Fruit fly (Drosophila melanogaster) whole organism, embryonic: ENCODE results near the gene CG4218.
A peak's percentile ranks its signal among the peaks of the same experiment; 100 is the strongest.

Experiments used
- Adf1 ChIP-seq: fragments of 200-800 bp; sonication (Bioruptor generic); IDR thresholded peaks from 2 replicates; pipeline ENCODE4 v1.3.6; 2022; ENCODE audit warnings: missing biosample characterization, missing genetic modification characterization
- Blimp-1 ChIP-seq: fragments of 200-800 bp; sonication (Bioruptor generic); optimal IDR thresholded peaks from 3 replicates; lab custom pipeline; 2018; ENCODE audit warnings: missing biosample characterization, missing genetic modification characterization, mild to moderate bottlenecking, moderate library complexity, missing genetic modification reagents
- BtbVII ChIP-seq: fragments of 200-800 bp; sonication (Bioruptor generic); optimal IDR thresholded peaks from 3 replicates; lab custom pipeline; 2017; ENCODE audit warnings: missing biosample characterization, mild to moderate bottlenecking, missing genetic modification characterization
- CG1024 ChIP-seq: fragments of 200-800 bp; sonication (Bioruptor generic); IDR thresholded peaks from 2 replicates; pipeline ENCODE4 v1.3.6; 2022; ENCODE audit warnings: missing biosample characterization, missing genetic modification characterization
- CG10267 ChIP-seq: fragments of 200-800 bp; sonication (Bioruptor generic); optimal IDR thresholded peaks from 2 replicates; lab custom pipeline; 2018; ENCODE audit warnings: missing biosample characterization, mild to moderate bottlenecking, missing genetic modification characterization, moderate library complexity
- CG10543 ChIP-seq: fragments of 200-800 bp; sonication (Bioruptor generic); optimal IDR thresholded peaks from 3 replicates; lab custom pipeline; 2017; ENCODE audit warnings: missing biosample characterization, mild to moderate bottlenecking, missing genetic modification characterization, moderate library complexity
- CG12942 ChIP-seq: fragments of 200-800 bp; sonication (Bioruptor generic); optimal IDR thresholded peaks from 3 replicates; lab custom pipeline; 2016; ENCODE audit warnings: missing biosample characterization, missing genetic modification characterization
- CG15011 ChIP-seq: fragments of 200-800 bp; sonication (Bioruptor generic); optimal IDR thresholded peaks from 3 replicates; lab custom pipeline; 2018; ENCODE audit warnings: missing biosample characterization, mild to moderate bottlenecking, missing genetic modification characterization
- CG1529 ChIP-seq: fragments of 200-800 bp; sonication (Bioruptor generic); optimal IDR thresholded peaks from 3 replicates; lab custom pipeline; 2018; ENCODE audit warnings: missing biosample characterization, missing genetic modification characterization
- CG17328 ChIP-seq: fragments of 200-800 bp; sonication (Bioruptor generic); IDR thresholded peaks from 2 replicates; pipeline ENCODE4 v1.3.6; 2022; ENCODE audit warnings: missing biosample characterization, missing genetic modification characterization
- CG17829 ChIP-seq: fragments of 200-800 bp; optimal IDR thresholded peaks from 2 replicates; lab custom pipeline; 2019; ENCODE audit warnings: missing biosample characterization, mild to moderate bottlenecking, missing genetic modification characterization, moderate library complexity
- CG18262 ChIP-seq: fragments of 200-800 bp; optimal IDR thresholded peaks from 3 replicates; lab custom pipeline; 2019; ENCODE audit warnings: missing biosample characterization, mild to moderate bottlenecking, missing genetic modification characterization, moderate library complexity
- CG18476 ChIP-seq: fragments of 200-800 bp; sonication (Bioruptor generic); optimal IDR thresholded peaks from 2 replicates; lab custom pipeline; 2016; ENCODE audit warnings: missing biosample characterization, mild to moderate bottlenecking, missing genetic modification characterization
- CG18619 ChIP-seq: fragments of 200-800 bp; sonication (Bioruptor generic); optimal IDR thresholded peaks from 3 replicates; lab custom pipeline; 2017; ENCODE audit warnings: missing biosample characterization, mild to moderate bottlenecking, missing genetic modification characterization
- CG30403 ChIP-seq: fragments of 200-800 bp; sonication (Bioruptor generic); optimal IDR thresholded peaks from 3 replicates; lab custom pipeline; 2016; ENCODE audit warnings: missing biosample characterization, missing genetic modification characterization
- CG32532 ChIP-seq: fragments of 200-800 bp; sonication (Bioruptor generic); IDR thresholded peaks from 2 replicates; pipeline ENCODE4 v1.3.6; 2022; ENCODE audit warnings: missing biosample characterization, missing genetic modification characterization
- CG4820 ChIP-seq: fragments of 200-800 bp; sonication (Bioruptor generic); optimal IDR thresholded peaks from 3 replicates; lab custom pipeline; 2016; ENCODE audit warnings: missing biosample characterization, missing genetic modification characterization
- CG7556 ChIP-seq: fragments of 200-800 bp; sonication (Bioruptor generic); optimal IDR thresholded peaks from 2 replicates; lab custom pipeline; 2017; ENCODE audit warnings: missing biosample characterization, mild to moderate bottlenecking, missing genetic modification characterization
- CG7745 ChIP-seq: fragments of 200-800 bp; sonication (Bioruptor generic); optimal IDR thresholded peaks from 2 replicates; lab custom pipeline; 2018; ENCODE audit warnings: missing biosample characterization, mild to moderate bottlenecking, missing genetic modification characterization, moderate library complexity
- CG8388 ChIP-seq: fragments of 200-800 bp; sonication (Bioruptor generic); optimal IDR thresholded peaks from 2 replicates; lab custom pipeline; 2019; ENCODE audit warnings: missing biosample characterization, mild to moderate bottlenecking, missing genetic modification characterization, moderate library complexity
- CG9215 ChIP-seq: fragments of 200-800 bp; sonication (Bioruptor generic); IDR thresholded peaks from 2 replicates; pipeline ENCODE4 v1.3.6; 2022; ENCODE audit warnings: missing biosample characterization, missing genetic modification characterization
- CG9727 ChIP-seq: fragments of 200-800 bp; sonication (Bioruptor generic); optimal IDR thresholded peaks from 3 replicates; lab custom pipeline; 2017; ENCODE audit warnings: missing biosample characterization, mild to moderate bottlenecking, missing genetic modification characterization
- CoRest ChIP-seq: fragments of 200-800 bp; sonication (Bioruptor generic); optimal IDR thresholded peaks from 3 replicates; lab custom pipeline; 2018; ENCODE audit warnings: missing biosample characterization, mild to moderate bottlenecking, missing genetic modification characterization, moderate library complexity
- D ChIP-seq, 2 experiments: fragments of 200-800 bp in 1 of 2; fragments of >200 bp in 1 of 2; sonication (Bioruptor generic) in 1 of 2; optimal IDR thresholded peaks; 2 replicates in 1 of 2; 3 replicates in 1 of 2; lab custom pipeline; 2017; ENCODE audit warnings: mild to moderate bottlenecking in 1 of 2, missing biosample characterization in 1 of 2, missing genetic modification characterization in 1 of 2, missing genetic modification reagents in 1 of 2
- Hmr ChIP-seq: fragments of 200-800 bp; sonication (Bioruptor generic); optimal IDR thresholded peaks from 3 replicates; lab custom pipeline; 2017; ENCODE audit warnings: mild to moderate bottlenecking, missing biosample characterization, missing genetic modification reagents, missing genetic modification characterization
- Hr3 ChIP-seq: fragments of 200-800 bp; sonication (Bioruptor generic); optimal IDR thresholded peaks from 3 replicates; lab custom pipeline; 2016; ENCODE audit warnings: missing biosample characterization, missing genetic modification characterization
- Hr78 ChIP-seq, 2 experiments: fragments of 200-800 bp in 1 of 2; fragments of >200 bp in 1 of 2; sonication (Bioruptor generic) in 1 of 2; optimal IDR thresholded peaks; 2 replicates each; lab custom pipeline; 2017 to 2019; ENCODE audit warnings: missing biosample characterization in 2 of 2, missing genetic modification characterization in 2 of 2, mild to moderate bottlenecking in 1 of 2, moderate library complexity in 1 of 2
- Lhr ChIP-seq: fragments of 200-800 bp; sonication (Bioruptor generic); optimal IDR thresholded peaks from 3 replicates; lab custom pipeline; 2017; ENCODE audit warnings: mild to moderate bottlenecking, missing biosample characterization, missing genetic modification reagents, missing genetic modification characterization
- Med ChIP-seq: fragments of 200-800 bp; sonication (Bioruptor generic); peaks from one replicate; lab custom pipeline; 2016; ENCODE audit warnings: missing biosample characterization, missing genetic modification characterization, mild to moderate bottlenecking, inconsistent platforms, moderate library complexity
- NfI ChIP-seq: fragments of 200-800 bp; sonication (Bioruptor generic); optimal IDR thresholded peaks from 3 replicates; lab custom pipeline; 2018; ENCODE audit warnings: missing biosample characterization, mild to moderate bottlenecking, missing genetic modification characterization, moderate library complexity
- PHDP ChIP-seq: fragments of 200-800 bp; sonication (Bioruptor generic); optimal IDR thresholded peaks from 3 replicates; lab custom pipeline; 2018; ENCODE audit warnings: missing biosample characterization, mild to moderate bottlenecking, missing genetic modification characterization, moderate library complexity
- Six4 ChIP-seq: fragments of 200-800 bp; sonication (Bioruptor generic); optimal IDR thresholded peaks from 2 replicates; lab custom pipeline; 2016; ENCODE audit warnings: missing biosample characterization, missing genetic modification characterization
- Spps ChIP-seq: fragments of 200-800 bp; sonication (Bioruptor generic); optimal IDR thresholded peaks from 2 replicates; lab custom pipeline; 2018; ENCODE audit warnings: missing biosample characterization, mild to moderate bottlenecking, missing genetic modification characterization
- Xbp1 ChIP-seq: fragments of 200-800 bp; sonication (Bioruptor generic); optimal IDR thresholded peaks from 3 replicates; lab custom pipeline; 2016; ENCODE audit warnings: missing biosample characterization, mild to moderate bottlenecking, missing genetic modification characterization
- ap ChIP-seq: fragments of 200-800 bp; sonication (Bioruptor generic); IDR thresholded peaks from 2 replicates; pipeline ENCODE4 v1.3.6; 2022; ENCODE audit warnings: missing biosample characterization, missing genetic modification characterization
- bsh ChIP-seq, 2 experiments: fragments of 200-800 bp; sonication (Bioruptor generic); optimal IDR thresholded peaks; 2 replicates each; lab custom pipeline; 2017 to 2018; ENCODE audit warnings: mild to moderate bottlenecking in 2 of 2, missing biosample characterization in 2 of 2, missing genetic modification characterization in 2 of 2, moderate library complexity in 1 of 2
- chinmo ChIP-seq: fragments of 200-800 bp; sonication (Bioruptor generic); IDR thresholded peaks from 4 replicates; pipeline ENCODE4 v1.3.6; 2022; ENCODE audit warnings: missing biosample characterization, missing genetic modification characterization; ENCODE audit not compliant: partially characterized antibody
- her ChIP-seq: fragments of 200-800 bp; sonication (Bioruptor generic); optimal IDR thresholded peaks from 2 replicates; lab custom pipeline; 2016; ENCODE audit warnings: missing biosample characterization, missing genetic modification characterization
- hkb ChIP-seq, 2 experiments: fragments of 200-800 bp in 1 of 2; fragments of >200 bp in 1 of 2; sonication (Bioruptor generic) in 1 of 2; IDR thresholded peaks in 1 of 2; optimal IDR thresholded peaks in 1 of 2; 2 replicates each; pipeline versions ENCODE4 v1.3.6 to Lab custom; 2017 to 2022; ENCODE audit warnings: missing biosample characterization in 1 of 2, missing genetic modification characterization in 1 of 2
- ind ChIP-seq: fragments of 200-800 bp; sonication (Bioruptor generic); optimal IDR thresholded peaks from 3 replicates; lab custom pipeline; 2016; ENCODE audit warnings: missing biosample characterization, missing genetic modification characterization
- klu ChIP-seq: fragments of 200-800 bp; sonication (Bioruptor generic); IDR thresholded peaks from 2 replicates; pipeline ENCODE4 v1.3.6; 2022; ENCODE audit warnings: missing biosample characterization, missing genetic modification characterization
- nau ChIP-seq: fragments of 200-800 bp; sonication (Bioruptor generic); optimal IDR thresholded peaks from 3 replicates; lab custom pipeline; 2017; ENCODE audit warnings: missing biosample characterization, mild to moderate bottlenecking, missing genetic modification characterization, missing genetic modification reagents
- run ChIP-seq: fragments of 200-800 bp; sonication (Bioruptor generic); optimal IDR thresholded peaks from 3 replicates; lab custom pipeline; 2018; ENCODE audit warnings: missing biosample characterization, mild to moderate bottlenecking, missing genetic modification characterization
- slp2 ChIP-seq: fragments of 200-800 bp; sonication (Bioruptor generic); optimal IDR thresholded peaks from 2 replicates; lab custom pipeline; 2016; ENCODE audit warnings: missing biosample characterization, missing genetic modification characterization
- tin ChIP-seq: fragments of 200-800 bp; sonication (Bioruptor generic); optimal IDR thresholded peaks from 3 replicates; lab custom pipeline; 2016; ENCODE audit warnings: missing biosample characterization, missing genetic modification characterization
- toy ChIP-seq: fragments of 200-800 bp; sonication (Bioruptor generic); IDR thresholded peaks from 2 replicates; pipeline ENCODE4 v1.3.6; 2022; ENCODE audit warnings: missing biosample characterization, missing genetic modification characterization

The CG4218 gene

DNA sequence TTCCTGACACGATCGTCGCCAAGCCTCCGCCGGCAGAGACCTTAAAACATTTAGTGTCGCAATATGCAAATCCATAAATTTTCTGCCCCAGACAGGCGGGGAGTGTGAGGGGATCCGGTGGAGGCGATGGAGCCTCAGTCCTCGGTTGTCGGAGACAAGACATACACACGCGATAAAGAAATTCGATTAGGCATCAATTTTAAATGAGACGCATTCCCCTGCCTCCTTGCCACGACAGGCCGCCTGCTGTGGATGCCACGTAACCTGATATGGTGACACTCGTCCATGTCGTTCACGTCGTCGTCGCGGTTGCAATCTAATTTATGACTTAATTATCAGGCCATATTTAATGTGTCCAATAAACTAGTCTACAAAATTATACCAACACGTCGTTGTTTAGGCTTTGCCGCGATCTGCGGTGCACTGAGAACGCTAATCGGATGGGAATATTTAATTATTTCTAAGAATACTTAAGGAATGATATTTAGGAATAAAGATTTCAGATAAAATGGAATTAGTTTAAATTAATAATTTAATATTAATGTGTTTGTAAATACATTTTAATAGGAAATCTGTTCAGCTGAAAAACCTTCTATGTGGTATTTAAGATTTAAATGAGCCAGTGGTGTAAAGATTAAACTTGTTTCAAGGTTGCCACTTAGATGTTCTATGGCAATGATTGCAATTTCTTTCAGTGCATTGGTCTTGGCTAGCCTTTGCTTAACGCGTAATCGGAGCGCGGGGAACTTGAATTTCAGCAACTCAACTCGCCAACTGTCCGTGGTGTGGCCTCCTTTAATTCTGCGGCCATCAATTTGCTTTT, 33.5 kb downstream of the CG4218 start (continued):
- TF ChIP-seq NfI (peak; percentile 29), CG1529 (GFP tag; lab: Kevin White, UChicago) (peak; percentile 52), CG9727 (GFP tag; lab: Kevin White, UChicago) (peak; percentile 72), CG1024 (0 out of 2 replicates have a peak, but pooled peaks have one; percentile 12), bsh (GFP tag; optimal IDR thresholded peaks at IDR 0.05; lab: Kevin White, UChicago) (peak; percentile 14 to 66), Med (GFP tag; lab: Kevin White, UChicago) (peak; percentile 76), CoRest (peak; percentile 83), Blimp-1 (peak; percentile 71), her (GFP tag; lab: Kevin White, UChicago) (no peak), Xbp1 (peak; percentile 71), CG10267 (tag; lab: Kevin White, UChicago) (peak; percentile 62), CG30403 (GFP tag; lab: Kevin White, UChicago) (peak; percentile 63), Adf1 (GFP tag; lab: Robert Waterston, UW) (0 out of 2 replicates have a peak, but pooled peaks have one; percentile 17), CG18476 (GFP tag; lab: Kevin White, UChicago) (no peak), run (peak; percentile 40), CG4820 (peak; percentile 56), tin (GFP tag; lab: Kevin White, UChicago) (peak; percentile 53), ind (peak; percentile 64), CG12942 (GFP tag; lab: Kevin White, UChicago) (peak; percentile 60), CG10543 (peak; percentile 45), CG7556 (GFP tag; lab: Kevin White, UChicago) (peak; percentile 77), Six4 (GFP tag; lab: Kevin White, UChicago) (peak; percentile 50), klu (no peak), toy (no peak), CG7745 (tag; lab: Kevin White, UChicago) (peak; percentile 71), CG15011 (GFP tag; lab: Kevin White, UChicago) (peak; percentile 51), Lhr (GFP tag; lab: Kevin White, UChicago) (peak; percentile 29), CG18262 (peak; percentile 88), nau (GFP tag; lab: Kevin White, UChicago) (peak; percentile 12), Hmr (GFP tag; lab: Kevin White, UChicago) (peak; percentile 20), Spps (tag; lab: Kevin White, UChicago) (peak; percentile 62), ap (GFP tag; lab: Robert Waterston, UW) (0 out of 2 replicates have a peak, but pooled peaks have one; percentile 5), chinmo (peak; percentile 64; the same call in 1 of the 4 replicates), CG17829 (tag; lab: Kevin White, UChicago) (peak; percentile 79), D (optimal IDR thresholded peaks at IDR 0.05; lab: Kevin White, UChicago) (no peak), D (GFP tag; optimal IDR thresholded peaks at IDR 0.05; lab: Kevin White, UChicago) (peak; percentile 61), Hr3 (GFP tag; lab: Kevin White, UChicago) (peak; percentile 30), PHDP (tag; lab: Kevin White, UChicago) (peak; percentile 70), CG32532 (0 out of 2 replicates have a peak, but pooled peaks have one; percentile 6), CG9215 (no peak), CG18619 (GFP tag; lab: Kevin White, UChicago) (peak; percentile 32), CG17328 (peak; percentile 47; the same call in 1 of the 2 replicates), CG8388 (peak; percentile 62), hkb (optimal IDR thresholded peaks at IDR 0.05; lab: Kevin White, UChicago) (no peak), hkb (GFP tag; IDR thresholded peaks at IDR 0.05; lab: Robert Waterston, UW) (peak; percentile 68), slp2 (GFP tag; lab: Kevin White, UChicago) (no peak), Hr78 (GFP tag; optimal IDR thresholded peaks at IDR 0.05; lab: Kevin White, UChicago) (peak in 1 of 2 experiments; percentile 53), BtbVII (GFP tag; lab: Kevin White, UChicago) (peak; percentile 47)
